Worm (Caenorhabditis elegans): ENCODE results near the gene str-208.

ce11 chrV:4969503-4969902 lies 12.9 kb downstream of the str-208 start:
- TF ChIP-seq ama-1 (optimal IDR thresholded peaks at IDR 0.05) (no peak), hnd-1 (tag; optimal IDR thresholded peaks at IDR 0.05) (no peak), ceh-13 (GFP tag; optimal IDR thresholded peaks at IDR 0.05) (no peak), aly-1 (tag; optimal IDR thresholded peaks at IDR 0.05) (no peak), hmbx-1 (tag; optimal IDR thresholded peaks at IDR 0.05) (no peak), sea-1 (GFP tag; conservative IDR thresholded peaks at IDR 0.05) (no peak), tbx-37 (GFP tag; conservative IDR thresholded peaks at IDR 0.05) (no peak), ets-7 (tag; optimal IDR thresholded peaks at IDR 0.05) (no peak), ceh-36 (tag; optimal IDR thresholded peaks at IDR 0.05) (no peak), tra-4 (tag; optimal IDR thresholded peaks at IDR 0.05) (no peak), F13C5.2 (tag; optimal IDR thresholded peaks at IDR 0.05) (no peak), flt-1 (GFP tag; IDR thresholded peaks at IDR 0.05) (no peak), pes-1 (GFP tag; IDR thresholded peaks at IDR 0.05) (no peak)

Measured in whole organism, early embryonic.